Worm (Caenorhabditis elegans) whole organism, late embryonic: ENCODE measurements around the gene syg-2.

Experiments
- ama-1 ChIP-seq: fragments of 150-350 bp; optimal IDR thresholded peaks from 2 replicates; lab custom pipeline; 2014
- pax-1 ChIP-seq: fragments of 150-350 bp; optimal IDR thresholded peaks from 2 replicates; lab custom pipeline; 2014; ENCODE audit warnings: missing biosample characterization, missing genetic modification characterization

DNA sequence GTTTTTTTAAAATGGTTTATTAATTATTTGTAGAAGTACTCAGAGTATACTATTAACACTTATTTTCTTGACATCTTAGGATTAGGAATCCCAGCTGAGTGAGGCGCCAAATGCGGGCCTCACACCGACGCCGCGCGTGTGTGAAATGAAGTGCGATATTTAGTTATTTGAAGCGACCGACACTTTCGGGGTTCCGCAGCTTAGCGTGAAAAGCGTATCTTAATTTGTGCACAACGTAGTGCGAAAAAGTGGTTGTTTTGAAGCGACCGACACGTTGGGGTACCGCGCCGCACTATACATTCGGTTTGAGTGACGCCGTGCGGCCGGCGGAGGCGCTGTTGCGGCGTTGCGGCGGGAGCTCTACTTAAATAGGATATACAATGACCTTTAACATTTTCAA lies 50.2 kb downstream of the syg-2 start:
- TF ChIP-seq pax-1 (tag; lab: Kevin White, UChicago) (no peak), ama-1 (lab: Kevin White, UChicago) (no peak)
